Worm (Caenorhabditis elegans): ENCODE results near the gene srx-65.

DNA sequence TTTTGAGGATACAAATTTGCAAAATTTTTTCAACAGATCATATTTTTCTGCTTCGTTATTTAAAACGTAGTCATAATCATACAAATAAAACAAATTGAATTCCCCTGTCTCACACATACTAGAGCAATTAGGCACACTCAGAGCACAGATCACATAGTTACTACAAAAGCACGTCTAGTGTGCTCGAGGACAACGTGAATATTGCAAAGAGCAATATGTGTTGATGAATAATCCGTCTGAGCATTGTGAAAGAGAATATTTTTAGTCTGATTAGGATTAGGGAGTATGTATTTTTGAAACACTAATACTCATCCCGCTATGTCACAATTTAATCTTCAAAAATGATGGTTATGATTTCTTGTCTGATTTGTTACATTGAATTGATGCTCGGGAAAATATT, 44.5 kb upstream of the srx-65 start:
- TF ChIP-seq elt-2 (tag; optimal IDR thresholded peaks at IDR 0.05) (no peak), snu-23 (GFP tag; optimal IDR thresholded peaks at IDR 0.05) (no peak), nhr-28 (tag; optimal IDR thresholded peaks at IDR 0.05) (no peak), lsy-2 (tag; optimal IDR thresholded peaks at IDR 0.05) (no peak), sox-4 (tag; optimal IDR thresholded peaks at IDR 0.05) (no peak), pag-3 (tag; optimal IDR thresholded peaks at IDR 0.05; ENCODE audit: borderline replicate concordance, insufficient read depth) (no peak), fkh-4 (tag; optimal IDR thresholded peaks at IDR 0.05; ENCODE audit: borderline replicate concordance) (no peak), nhr-237 (tag; optimal IDR thresholded peaks at IDR 0.05) (no peak), efl-3 (GFP tag; optimal IDR thresholded peaks at IDR 0.05) (no peak), ama-1 (optimal IDR thresholded peaks at IDR 0.05) (no peak), mdl-1 (tag; optimal IDR thresholded peaks at IDR 0.05) (no peak), mef-2 (tag; optimal IDR thresholded peaks at IDR 0.05) (no peak)
